Worm (Caenorhabditis elegans) whole organism, mixed stage, embryonic: ENCODE results near the gene F16B4.5.

ENCODE experiments used
- blmp-1 ChIP-seq: fragments of 150-350 bp; optimal IDR thresholded peaks from 2 replicates; lab custom pipeline; 2014; ENCODE audit warnings: missing biosample characterization, missing genetic modification characterization
- ceh-43 ChIP-seq: fragments of 200-800 bp; sonication (Bioruptor generic); optimal IDR thresholded peaks from 2 replicates; lab custom pipeline; 2018; ENCODE audit warnings: mild to moderate bottlenecking, missing genetic modification characterization, moderate library complexity, missing compliant biosample characterization
- ham-2 ChIP-seq: fragments of 200-800 bp; sonication (Bioruptor generic); optimal IDR thresholded peaks from 2 replicates; lab custom pipeline; 2018; ENCODE audit warnings: mild to moderate bottlenecking, missing genetic modification characterization, missing compliant biosample characterization
- lin-13 ChIP-seq: fragments of 150-350 bp; optimal IDR thresholded peaks from 2 replicates; lab custom pipeline; 2014; ENCODE audit warnings: missing biosample characterization, missing genetic modification characterization
- nhr-28 ChIP-seq: fragments of 150-350 bp; optimal IDR thresholded peaks from 2 replicates; lab custom pipeline; 2014; ENCODE audit warnings: missing biosample characterization, missing genetic modification characterization
- nhr-76 ChIP-seq: sonication (generic microtip); optimal IDR thresholded peaks from 2 replicates; lab custom pipeline; 2017; ENCODE audit warnings: missing biosample characterization, missing genetic modification characterization
- pha-4 ChIP-seq: fragments of 150-350 bp; optimal IDR thresholded peaks from 2 replicates; lab custom pipeline; 2018; ENCODE audit warnings: missing biosample characterization, missing genetic modification reagents, missing genetic modification characterization
- snpc-4 ChIP-seq: fragments of 150-350 bp; optimal IDR thresholded peaks from 2 replicates; lab custom pipeline; 2014; ENCODE audit warnings: missing biosample characterization, missing genetic modification characterization
- unc-39 ChIP-seq: fragments of 150-350 bp; optimal IDR thresholded peaks from 2 replicates; lab custom pipeline; 2014; ENCODE audit warnings: missing biosample characterization, missing genetic modification characterization
- unc-62 ChIP-seq: fragments of 150-350 bp; optimal IDR thresholded peaks from 2 replicates; lab custom pipeline; 2014; ENCODE audit warnings: missing biosample characterization, missing genetic modification reagents, missing genetic modification characterization

DNA sequence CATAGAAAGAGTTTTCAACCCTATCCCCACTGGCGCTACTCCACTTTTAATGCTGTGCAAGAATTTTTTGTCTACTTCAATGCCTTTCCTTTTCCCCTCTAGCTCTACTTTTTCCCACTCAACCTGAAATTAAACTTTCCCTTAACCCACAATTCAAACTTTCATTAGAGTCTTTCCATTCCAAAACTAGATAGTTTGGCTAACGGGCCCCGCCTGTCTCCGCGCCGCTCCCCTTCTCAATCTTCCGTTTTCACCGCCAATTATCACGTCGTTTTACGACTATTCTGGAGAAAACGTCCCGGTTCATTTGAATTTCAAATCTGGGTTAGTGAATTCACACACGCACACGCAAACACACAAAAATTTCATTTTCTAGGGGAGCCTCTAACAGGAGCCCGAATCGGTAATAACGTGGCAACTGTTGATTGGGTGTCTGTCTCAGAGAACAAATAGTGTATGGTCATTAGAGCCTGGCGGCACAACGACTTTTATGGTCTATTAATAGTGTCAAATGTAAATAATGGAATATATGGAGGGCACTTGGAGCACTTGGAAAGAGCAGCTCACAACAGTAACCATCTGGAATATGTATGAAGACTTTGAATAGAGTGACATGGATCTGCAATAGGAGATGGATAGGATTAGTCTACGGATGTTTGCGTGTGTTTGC lies 18.3 kb upstream of the F16B4.5 start:
- TF ChIP-seq ceh-43 (no peak), pha-4 (tag; lab: Kevin White, UChicago) (peak; percentile 45), nhr-28 (tag; lab: Kevin White, UChicago) (no peak), blmp-1 (tag; lab: Kevin White, UChicago) (no peak), ham-2 (GFP tag; lab: Kevin White, UChicago) (no peak), lin-13 (tag; lab: Kevin White, UChicago) (no peak), snpc-4 (tag; lab: Kevin White, UChicago) (no peak), unc-62 (GFP tag; lab: Kevin White, UChicago) (no peak), unc-39 (no peak), nhr-76 (tag; lab: Kevin White, UChicago) (no peak)
